Worm (Caenorhabditis elegans): ENCODE measurements around the gene spe-51.
A peak's percentile ranks its signal among the peaks of the same experiment; 100 is the strongest.

Gene spe-51

DNA sequence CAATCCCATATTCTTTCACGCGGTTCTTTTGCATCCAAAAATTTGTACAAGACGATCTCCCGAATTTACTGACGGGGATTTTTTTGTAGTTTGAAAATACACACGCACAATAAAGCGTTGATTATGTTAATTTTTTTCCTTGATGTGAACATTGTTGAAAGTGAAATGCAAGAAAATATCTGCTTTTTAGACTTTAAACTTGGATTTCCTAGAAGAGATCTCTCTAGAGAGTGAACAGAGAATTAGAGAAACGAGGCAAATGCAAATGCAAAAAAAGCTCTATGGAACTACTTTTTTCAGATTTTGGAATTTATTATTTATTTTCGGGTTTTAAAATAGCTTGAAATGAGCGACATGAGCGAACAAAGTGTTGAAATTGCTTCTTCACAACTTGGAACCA is 27.5 kb upstream of the spe-51 start, which contains the start of gene F29B9.1:
TSS of gene F29B9.1 (plus strand) at position 301 of the 400 bp plus-strand sequence.
- TF ChIP-seq mdl-1 (tag; optimal IDR thresholded peaks at IDR 0.05) (no peak), pha-4 (tag; optimal IDR thresholded peaks at IDR 0.05) (peak; percentile 17)

DNA sequence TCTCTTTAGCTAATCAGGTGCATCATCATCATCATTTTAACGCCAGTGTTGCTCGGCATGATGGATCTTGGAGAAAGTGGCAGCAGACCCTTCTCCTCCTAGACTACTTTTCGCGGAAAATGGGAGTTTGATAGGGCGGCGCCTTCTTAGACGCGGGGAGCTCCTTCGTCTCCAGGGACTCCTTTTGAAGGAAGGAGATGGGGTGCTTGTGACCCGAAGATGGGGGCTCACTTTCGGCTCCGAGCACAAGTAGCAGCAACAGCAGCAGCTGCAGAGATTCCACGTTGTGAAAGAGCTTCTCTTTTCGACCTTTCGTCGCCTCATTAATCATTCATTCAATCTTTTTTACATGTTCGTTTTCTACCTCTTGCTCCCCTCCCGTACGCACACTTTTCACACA is 25.2 kb upstream of the spe-51 start:
- TF ChIP-seq ama-1 (optimal IDR thresholded peaks at IDR 0.05): no peak
- TF ChIP-seq nfya-1 (tag; optimal IDR thresholded peaks at IDR 0.05; ENCODE audit: insufficient read depth): peak; percentile 4
- TF ChIP-seq nhr-23 (tag; optimal IDR thresholded peaks at IDR 0.05): no peak
- no peak for TF ChIP-seq eor-1 (tag; optimal IDR thresholded peaks at IDR 0.05)
- no peak for TF ChIP-seq ceh-9 (tag; optimal IDR thresholded peaks at IDR 0.05)
- no peak for TF ChIP-seq mdl-1 (tag; optimal IDR thresholded peaks at IDR 0.05)
- TF ChIP-seq fos-1 (tag; optimal IDR thresholded peaks at IDR 0.05): no peak
- no peak for TF ChIP-seq R02D3.7 (tag; optimal IDR thresholded peaks at IDR 0.05)
- TF ChIP-seq zag-1 (tag; optimal IDR thresholded peaks at IDR 0.05): no peak
- no peak for TF ChIP-seq nhr-237 (tag; optimal IDR thresholded peaks at IDR 0.05)
- TF ChIP-seq nhr-12 (tag; optimal IDR thresholded peaks at IDR 0.05): no peak
- peak; percentile 40 for TF ChIP-seq elt-1 (tag; optimal IDR thresholded peaks at IDR 0.05)
- no peak for TF ChIP-seq lin-15B (tag; optimal IDR thresholded peaks at IDR 0.05)
- TF ChIP-seq lsy-12 (tag; optimal IDR thresholded peaks at IDR 0.05): no peak
- TF ChIP-seq hmg-11 (tag; optimal IDR thresholded peaks at IDR 0.05): peak; percentile 5
- TF ChIP-seq snpc-4 (tag; optimal IDR thresholded peaks at IDR 0.05): no peak
- TF ChIP-seq ZK546.5 (tag; optimal IDR thresholded peaks at IDR 0.05): no peak
- peak; percentile 63 for TF ChIP-seq lin-39 (tag; optimal IDR thresholded peaks at IDR 0.05)

DNA sequence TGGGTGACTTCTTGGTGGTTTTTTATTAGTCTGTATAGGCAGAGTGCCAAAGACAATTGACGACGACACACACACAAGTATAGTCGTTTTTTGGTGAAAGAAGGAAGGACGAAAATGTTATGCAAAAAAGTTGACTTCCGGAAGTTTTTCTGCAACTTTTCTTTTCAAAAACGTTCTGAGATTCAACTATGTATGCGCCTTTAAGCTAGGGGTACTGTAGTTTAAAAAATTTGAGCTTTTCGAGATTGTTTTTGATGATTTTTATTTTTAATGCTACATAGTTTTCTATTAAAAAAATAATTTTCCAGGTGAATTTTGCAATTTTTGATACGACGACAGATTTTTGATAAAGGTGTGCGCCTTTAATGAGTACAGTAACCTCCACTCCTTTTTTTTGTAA is 24.7 kb upstream of the spe-51 start:
- TF ChIP-seq R02D3.7 (tag; optimal IDR thresholded peaks at IDR 0.05) (no peak), skn-1 (tag; optimal IDR thresholded peaks at IDR 0.05) (no peak), ceh-28 (tag; optimal IDR thresholded peaks at IDR 0.05) (no peak), lin-15B (tag; optimal IDR thresholded peaks at IDR 0.05) (no peak), nhr-76 (tag; optimal IDR thresholded peaks at IDR 0.05) (no peak), jun-1 (tag; optimal IDR thresholded peaks at IDR 0.05) (no peak), nhr-67 (tag; optimal IDR thresholded peaks at IDR 0.05) (no peak), ama-1 (optimal IDR thresholded peaks at IDR 0.05) (no peak), lin-39 (tag; optimal IDR thresholded peaks at IDR 0.05) (no peak), daf-12 (tag; optimal IDR thresholded peaks at IDR 0.05) (no peak), fos-1 (tag; optimal IDR thresholded peaks at IDR 0.05) (no peak), eor-1 (tag; optimal IDR thresholded peaks at IDR 0.05) (no peak), sea-2 (GFP tag; optimal IDR thresholded peaks at IDR 0.05) (no peak), nhr-23 (tag; optimal IDR thresholded peaks at IDR 0.05) (no peak)

DNA sequence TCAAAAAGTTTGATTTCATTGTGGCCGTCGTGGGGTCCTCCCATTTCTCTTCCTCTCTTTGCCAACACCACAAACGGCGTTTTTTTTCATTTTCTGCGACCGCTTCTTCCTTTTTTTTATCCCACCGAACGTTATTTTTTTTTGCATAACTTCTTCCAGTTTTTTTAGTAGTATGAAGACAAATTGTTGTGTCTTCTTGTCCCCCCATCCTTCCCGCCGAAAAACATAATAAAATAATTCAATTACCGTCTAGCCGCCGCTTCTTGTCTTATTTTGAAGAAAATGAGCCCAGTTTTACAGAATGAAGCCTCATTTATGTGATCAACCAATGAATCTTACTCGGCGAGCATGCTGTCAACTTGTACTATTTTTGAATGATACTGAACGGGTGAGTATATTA is 23.3 kb upstream of the spe-51 start, which contains the start of gene F29B9.12:
TSS of gene F29B9.12 (plus strand) at position 301 of the 400 bp plus-strand sequence.
- TF ChIP-seq pqm-1 (tag; optimal IDR thresholded peaks at IDR 0.05) (no peak), ceh-82 (tag; optimal IDR thresholded peaks at IDR 0.05) (no peak), egl-5 (tag; optimal IDR thresholded peaks at IDR 0.05) (no peak), hmg-11 (tag; optimal IDR thresholded peaks at IDR 0.05) (no peak), nhr-25 (tag; optimal IDR thresholded peaks at IDR 0.05) (no peak), nhr-67 (tag; optimal IDR thresholded peaks at IDR 0.05) (no peak), lin-15B (tag; optimal IDR thresholded peaks at IDR 0.05) (no peak), ceh-28 (tag; optimal IDR thresholded peaks at IDR 0.05) (no peak), unc-62 (GFP tag; optimal IDR thresholded peaks at IDR 0.05) (no peak), nhr-76 (tag; optimal IDR thresholded peaks at IDR 0.05) (no peak)

DNA sequence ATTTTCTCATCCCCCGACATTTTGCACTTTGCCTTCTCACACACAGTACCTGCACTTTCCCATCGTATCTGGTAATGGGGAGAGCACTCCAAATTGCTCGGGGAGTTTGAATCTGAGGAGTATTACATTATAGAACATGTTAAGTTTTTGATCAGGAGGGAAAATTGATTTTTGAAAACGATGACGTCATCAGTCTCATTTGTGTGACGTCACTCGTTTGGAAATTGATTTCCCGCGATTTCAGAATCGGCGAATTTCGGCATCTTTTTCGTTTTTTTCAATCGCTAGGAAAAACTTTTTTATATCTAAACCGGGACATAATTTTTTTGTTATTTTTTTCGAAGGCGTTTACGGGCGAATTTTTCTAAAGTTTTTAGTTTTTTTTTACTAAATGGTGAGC is 19.2 kb upstream of the spe-51 start:
- TF ChIP-seq nhr-43 (tag; optimal IDR thresholded peaks at IDR 0.05; ENCODE audit: poor library complexity, severe bottlenecking): no peak
- TF ChIP-seq pqm-1 (tag; optimal IDR thresholded peaks at IDR 0.05): no peak
- no peak for TF ChIP-seq zag-1 (tag; optimal IDR thresholded peaks at IDR 0.05)
- no peak for TF ChIP-seq nhr-76 (tag; optimal IDR thresholded peaks at IDR 0.05)
- no peak for TF ChIP-seq ceh-16 (tag; optimal IDR thresholded peaks at IDR 0.05)

DNA sequence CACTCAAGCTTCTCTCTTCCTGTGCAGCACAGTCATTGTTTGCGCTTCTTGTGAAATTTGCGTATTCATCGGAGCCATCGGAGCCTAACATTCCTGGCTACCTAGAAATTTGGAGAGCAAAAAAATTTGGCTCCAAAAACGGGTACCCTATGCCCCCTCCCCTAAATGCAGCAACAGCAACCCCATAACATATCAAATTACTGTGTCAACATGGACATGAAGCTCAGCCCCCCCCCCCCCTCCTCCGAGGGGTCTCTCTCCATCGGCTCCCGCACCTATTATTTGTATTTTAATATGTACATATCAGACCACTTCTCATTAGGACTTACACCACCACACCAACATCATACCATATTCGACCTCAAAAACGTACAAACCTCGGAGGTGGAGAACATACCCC is 18.2 kb upstream of the spe-51 start:
- peak; percentile 26 for TF ChIP-seq pha-4 (tag; optimal IDR thresholded peaks at IDR 0.05)
- TF ChIP-seq unc-62 (GFP tag; optimal IDR thresholded peaks at IDR 0.05): no peak
